Worm (Caenorhabditis elegans) whole organism, young adult: Measurements from ENCODE around the gene C05E11.6.

Experiments used
- B0035.1 ChIP-seq: sonication (generic microtip); optimal IDR thresholded peaks from 2 replicates; lab custom pipeline; 2016; ENCODE audit warnings: missing genetic modification characterization, mild to moderate bottlenecking, missing compliant biosample characterization, missing genotype, missing genetic modification reagents
- F39B2.1 ChIP-seq: fragments of 200-800 bp; sonication (Bioruptor generic); IDR thresholded peaks from 2 replicates; pipeline ENCODE4 v1.3.6; 2022; ENCODE audit warnings: missing genetic modification reagents, missing genetic modification characterization, missing compliant biosample characterization
- K11D2.4 ChIP-seq: fragments of 200-800 bp; sonication (Bioruptor generic); IDR thresholded peaks from 2 replicates; pipeline ENCODE4 v1.3.6; 2022; ENCODE audit warnings: missing genetic modification reagents, missing genetic modification characterization, missing compliant biosample characterization
- ZK185.1 ChIP-seq: sonication (generic microtip); optimal IDR thresholded peaks from 2 replicates; lab custom pipeline; 2016; ENCODE audit warnings: mild to moderate bottlenecking, missing genetic modification characterization, missing compliant biosample characterization; ENCODE audit not compliant: poor library complexity, severe bottlenecking
- ama-1 ChIP-seq, 3 experiments: fragments of 150-350 bp in 1 of 3; sonication (generic microtip) in 2 of 3; optimal IDR thresholded peaks; 2 replicates each; lab custom pipeline; 2014 to 2018; ENCODE audit warnings: missing biosample characterization in 2 of 3, missing genetic modification characterization in 2 of 3, missing genetic modification reagents in 2 of 3
- aptf-2 ChIP-seq: fragments of 200-800 bp; sonication (Bioruptor generic); conservative IDR thresholded peaks from 2 replicates; pipeline ENCODE4 v1.3.6; 2022; ENCODE audit warnings: missing genetic modification reagents, missing genetic modification characterization, missing compliant biosample characterization
- aptf-3 ChIP-seq: fragments of 200-800 bp; sonication (Bioruptor generic); IDR thresholded peaks from 2 replicates; pipeline ENCODE4 v1.3.6; 2022; ENCODE audit warnings: missing genetic modification characterization, missing compliant biosample characterization
- attf-6 ChIP-seq: fragments of 200-800 bp; sonication (Bioruptor generic); IDR thresholded peaks from 2 replicates; pipeline ENCODE4 v1.3.6; 2022; ENCODE audit warnings: missing genetic modification reagents, missing genetic modification characterization, missing compliant biosample characterization
- bed-2 ChIP-seq: fragments of 200-800 bp; sonication (Bioruptor generic); IDR thresholded peaks from 2 replicates; pipeline ENCODE4 v1.3.6; 2022; ENCODE audit warnings: missing genetic modification reagents, missing genetic modification characterization, missing compliant biosample characterization
- cebp-1 ChIP-seq, 2 experiments: fragments of 200-800 bp in 1 of 2; sonication (Bioruptor generic) in 1 of 2; sonication (generic microtip) in 1 of 2; IDR thresholded peaks in 1 of 2; optimal IDR thresholded peaks in 1 of 2; 2 replicates each; pipeline versions ENCODE4 v1.3.6 to Lab custom; 2017 to 2022; ENCODE audit warnings: missing compliant biosample characterization in 2 of 2, missing genetic modification characterization in 2 of 2, mild to moderate bottlenecking in 1 of 2, missing genetic modification reagents in 1 of 2, moderate library complexity in 1 of 2
- cebp-2 ChIP-seq: fragments of 200-800 bp; sonication (Bioruptor generic); IDR thresholded peaks from 2 replicates; pipeline ENCODE4 v1.3.6; 2022; ENCODE audit warnings: missing genetic modification characterization, missing compliant biosample characterization
- ceh-91 ChIP-seq: fragments of 200-800 bp; sonication (Bioruptor generic); IDR thresholded peaks from 2 replicates; pipeline ENCODE4 v1.3.6; 2022; ENCODE audit warnings: missing genetic modification reagents, missing genetic modification characterization, missing compliant biosample characterization
- dox-1 ChIP-seq: fragments of 200-800 bp; sonication (Bioruptor generic); IDR thresholded peaks from 2 replicates; pipeline ENCODE4 v1.3.6; 2022; ENCODE audit warnings: missing genetic modification reagents, missing genetic modification characterization, missing compliant biosample characterization
- egl-44 ChIP-seq: fragments of 200-800 bp; sonication (Bioruptor generic); IDR thresholded peaks from 2 replicates; pipeline ENCODE4 v1.3.6; 2022; ENCODE audit warnings: missing genetic modification reagents, missing genetic modification characterization, missing compliant biosample characterization
- ets-4 ChIP-seq: fragments of 200-800 bp; sonication (Bioruptor generic); optimal IDR thresholded peaks from 2 replicates; lab custom pipeline; 2018; ENCODE audit warnings: mild to moderate bottlenecking, missing genetic modification characterization, missing compliant biosample characterization
- fkh-3 ChIP-seq: sonication (generic microtip); optimal IDR thresholded peaks from 2 replicates; lab custom pipeline; 2016; ENCODE audit warnings: mild to moderate bottlenecking, missing genetic modification characterization, missing compliant biosample characterization
- him-1 ChIP-seq: sonication (generic microtip); optimal IDR thresholded peaks from 2 replicates; lab custom pipeline; 2016; ENCODE audit warnings: missing genotype, missing genetic modification reagents, missing genetic modification characterization, missing compliant biosample characterization
- hlh-26 ChIP-seq: fragments of 200-800 bp; sonication (Bioruptor generic); conservative IDR thresholded peaks from 2 replicates; pipeline ENCODE4 v1.3.6; 2022; ENCODE audit warnings: missing genetic modification reagents, missing genetic modification characterization, missing compliant biosample characterization
- hrde-1 ChIP-seq: sonication (generic microtip); optimal IDR thresholded peaks from 2 replicates; lab custom pipeline; 2016; ENCODE audit warnings: missing genetic modification characterization, mild to moderate bottlenecking, missing compliant biosample characterization, moderate library complexity, missing genotype, missing genetic modification reagents, borderline replicate concordance
- hsf-1 ChIP-seq: fragments of 200-800 bp; sonication (Bioruptor generic); IDR thresholded peaks from 2 replicates; pipeline ENCODE4 v1.3.6; 2022; ENCODE audit warnings: missing genetic modification reagents, missing genetic modification characterization, missing compliant biosample characterization
- let-607 ChIP-seq, 2 experiments: fragments of 200-800 bp in 1 of 2; sonication (Bioruptor generic) in 1 of 2; sonication (generic microtip) in 1 of 2; optimal IDR thresholded peaks; 2 replicates each; lab custom pipeline; 2016 to 2018; ENCODE audit warnings: mild to moderate bottlenecking in 2 of 2, missing compliant biosample characterization in 2 of 2, missing genetic modification characterization in 2 of 2, moderate library complexity in 2 of 2, missing genotype in 1 of 2
- lin-26 ChIP-seq: fragments of 200-800 bp; sonication (Bioruptor generic); IDR thresholded peaks from 2 replicates; pipeline ENCODE4 v1.3.6; 2022; ENCODE audit warnings: missing genetic modification reagents, missing genetic modification characterization, missing compliant biosample characterization
- lin-35 ChIP-seq, 3 experiments: fragments of 150-350 bp in 2 of 3; sonication (generic microtip) in 1 of 3; optimal IDR thresholded peaks; 2 replicates each; lab custom pipeline; 2014 to 2018; ENCODE audit warnings: missing biosample characterization in 3 of 3, missing genetic modification characterization in 3 of 3, missing genetic modification reagents in 3 of 3
- lin-40 ChIP-seq: sonication (generic microtip); optimal IDR thresholded peaks from 2 replicates; lab custom pipeline; 2016; ENCODE audit warnings: missing genetic modification characterization, mild to moderate bottlenecking, missing compliant biosample characterization, missing genotype, missing genetic modification reagents
- madf-3 ChIP-seq: fragments of 200-800 bp; sonication (Bioruptor generic); IDR thresholded peaks from 2 replicates; pipeline ENCODE4 v1.3.6; 2022; ENCODE audit warnings: missing genetic modification reagents, missing genetic modification characterization, missing compliant biosample characterization
- mcd-1 ChIP-seq: fragments of 200-800 bp; sonication (Bioruptor generic); IDR thresholded peaks from 2 replicates; pipeline ENCODE4 v1.3.6; 2022; ENCODE audit warnings: missing genetic modification reagents, missing genetic modification characterization, missing compliant biosample characterization
- mes-4 ChIP-seq: sonication (generic microtip); optimal IDR thresholded peaks from 2 replicates; lab custom pipeline; 2016; ENCODE audit warnings: missing genotype, missing genetic modification characterization, missing compliant biosample characterization
- nhr-179 ChIP-seq: sonication (generic microtip); optimal IDR thresholded peaks from 2 replicates; lab custom pipeline; 2016; ENCODE audit warnings: mild to moderate bottlenecking, missing genetic modification characterization, missing compliant biosample characterization
- nhr-27 ChIP-seq: fragments of 200-800 bp; sonication (Bioruptor generic); optimal IDR thresholded peaks from 2 replicates; lab custom pipeline; 2018; ENCODE audit warnings: mild to moderate bottlenecking, missing genetic modification characterization, moderate library complexity, missing compliant biosample characterization
- nhr-80 ChIP-seq: sonication (generic microtip); optimal IDR thresholded peaks from 2 replicates; lab custom pipeline; 2016; ENCODE audit warnings: missing genetic modification characterization, missing compliant biosample characterization
- rec-8 ChIP-seq, 2 experiments: sonication (generic microtip); optimal IDR thresholded peaks; 2 replicates each; lab custom pipeline; 2016; ENCODE audit warnings: mild to moderate bottlenecking in 2 of 2, missing genetic modification characterization in 2 of 2, missing genetic modification reagents in 2 of 2, missing genotype in 2 of 2, missing biosample characterization in 1 of 2, missing compliant biosample characterization in 1 of 2, moderate library complexity in 1 of 2
- snpc-1.1 ChIP-seq: sonication (generic microtip); optimal IDR thresholded peaks from 2 replicates; lab custom pipeline; 2017; ENCODE audit warnings: missing genetic modification characterization, mild to moderate bottlenecking, missing compliant biosample characterization, antibody characterized with exemption, moderate library complexity, missing genotype, missing genetic modification reagents; ENCODE audit not compliant: insufficient read depth
- snpc-4 ChIP-seq, 5 experiments: fragments of 150-350 bp in 1 of 5; sonication (generic microtip) in 4 of 5; optimal IDR thresholded peaks; 2 replicates each; lab custom pipeline; 2014 to 2018; ENCODE audit warnings: missing genetic modification characterization in 5 of 5, missing biosample characterization in 3 of 5, antibody characterized with exemption in 2 of 5, mild to moderate bottlenecking in 2 of 5, missing compliant biosample characterization in 2 of 5, missing genotype in 2 of 5, moderate library complexity in 2 of 5, missing genetic modification reagents in 1 of 5
- somi-1 ChIP-seq: fragments of 200-800 bp; sonication (Bioruptor generic); optimal IDR thresholded peaks from 2 replicates; lab custom pipeline; 2018; ENCODE audit warnings: mild to moderate bottlenecking, missing genetic modification characterization, missing compliant biosample characterization
- tbp1 ChIP-seq: fragments of 200-800 bp; sonication (Bioruptor generic); optimal IDR thresholded peaks from 2 replicates; lab custom pipeline; 2018; ENCODE audit warnings: mild to moderate bottlenecking, missing genetic modification characterization, missing compliant biosample characterization
- unc-130 ChIP-seq: sonication (generic microtip); optimal IDR thresholded peaks from 2 replicates; lab custom pipeline; 2016; ENCODE audit warnings: missing genetic modification reagents, missing genetic modification characterization, missing compliant biosample characterization
- unc-62 ChIP-seq: fragments of 150-350 bp; optimal IDR thresholded peaks from 2 replicates; lab custom pipeline; 2014; ENCODE audit warnings: missing biosample characterization, missing genetic modification reagents, missing genetic modification characterization
- ztf-26 ChIP-seq: sonication (generic microtip); optimal IDR thresholded peaks from 2 replicates; lab custom pipeline; 2017; ENCODE audit warnings: missing genetic modification characterization, missing compliant biosample characterization
- ztf-28 ChIP-seq: fragments of 200-800 bp; sonication (Bioruptor generic); IDR thresholded peaks from 2 replicates; pipeline ENCODE4 v1.3.6; 2022; ENCODE audit warnings: missing genetic modification reagents, missing genetic modification characterization, missing compliant biosample characterization

Gene C05E11.6

ce11 chrX:4526412-4526811, 35.6 kb upstream of the C05E11.6 start:
- peak; percentile 71 for TF ChIP-seq ama-1 (optimal IDR thresholded peaks at IDR 0.05; lab: Kevin White, UChicago)
- no peak for TF ChIP-seq ama-1 (GFP tag; optimal IDR thresholded peaks at IDR 0.05; lab: Kevin White, UChicago)
- TF ChIP-seq lin-40 = peak; percentile 1
- TF ChIP-seq ZK185.1 (tag; lab: Kevin White, UChicago) = peak; percentile 6
- TF ChIP-seq F39B2.1 (GFP tag; lab: Robert Waterston, UW) = no peak

- TF ChIP-seq K11D2.4 (GFP tag; lab: Robert Waterston, UW) (0 out of 2 replicates have a peak, but pooled peaks have one; percentile 24), ztf-28 (no peak), aptf-3 (GFP tag; lab: Robert Waterston, UW) (no peak), snpc-1.1 (tag; lab: Kevin White, UChicago) (no peak), egl-44 (GFP tag; lab: Robert Waterston, UW) (no peak), lin-40 (peak; percentile 72), him-1 (tag; lab: Kevin White, UChicago) (no peak), dox-1 (GFP tag; lab: Robert Waterston, UW) (peak; percentile 19; the same call in 1 of the 2 replicates), lin-26 (GFP tag; lab: Robert Waterston, UW) (no peak), nhr-80 (peak; percentile 82), cebp-1 (GFP tag; IDR thresholded peaks at IDR 0.05; lab: Robert Waterston, UW) (no peak), cebp-1 (tag; optimal IDR thresholded peaks at IDR 0.05; lab: Kevin White, UChicago) (peak; percentile 31), F39B2.1 (GFP tag; lab: Robert Waterston, UW) (no peak), tbp1 (peak; percentile 23), somi-1 (peak; percentile 49), ztf-26 (peak; percentile 59), hrde-1 (tag; lab: Kevin White, UChicago) (no peak), let-607 (tag; optimal IDR thresholded peaks at IDR 0.05; lab: Kevin White, UChicago) (peak in 1 of 2 experiments; percentile 2)
Observed at ce11 chrX:4528905-4529304, 33.1 kb upstream of the C05E11.6 start.

ce11 chrX:4530426-4531044, 31.4 kb upstream of the C05E11.6 start:
- no peak for TF ChIP-seq bed-2 (GFP tag; lab: Robert Waterston, UW)
- TF ChIP-seq nhr-80 = peak; percentile 77
- peak; percentile 16 for TF ChIP-seq lin-40
- TF ChIP-seq, all 124 proteins: peak for 2

- TF ChIP-seq unc-62 (peak; percentile 94), mes-4 (no peak), snpc-4 (GFP tag; optimal IDR thresholded peaks at IDR 0.05; lab: Kevin White, UChicago) (no peak), snpc-4 (tag; optimal IDR thresholded peaks at IDR 0.05; lab: Kevin White, UChicago) (peak in 3 of 4 experiments; percentile 33 to 46 (median 44)), rec-8 (tag; optimal IDR thresholded peaks at IDR 0.05; lab: Kevin White, UChicago) (no peak), ets-4 (GFP tag; lab: Kevin White, UChicago) (peak; percentile 93), fkh-3 (tag; lab: Kevin White, UChicago) (no peak), nhr-27 (tag; lab: Kevin White, UChicago) (no peak), aptf-2 (GFP tag; lab: Robert Waterston, UW) (no peak), hsf-1 (GFP tag; lab: Robert Waterston, UW) (no peak), ama-1 (optimal IDR thresholded peaks at IDR 0.05; lab: Kevin White, UChicago) (no peak), ama-1 (GFP tag; optimal IDR thresholded peaks at IDR 0.05; lab: Kevin White, UChicago) (no peak), lin-26 (GFP tag; lab: Robert Waterston, UW) (no peak), unc-130 (GFP tag; lab: Kevin White, UChicago) (no peak), B0035.1 (tag; lab: Kevin White, UChicago) (no peak), lin-35 (GFP tag; optimal IDR thresholded peaks at IDR 0.05; lab: Kevin White, UChicago) (no peak), hlh-26 (no peak), mcd-1 (GFP tag; lab: Robert Waterston, UW) (peak; percentile 38; the same call in 1 of the 2 replicates), madf-3 (no peak), attf-6 (GFP tag; lab: Robert Waterston, UW) (no peak), ceh-91 (GFP tag; lab: Robert Waterston, UW) (no peak), nhr-179 (tag; lab: Kevin White, UChicago) (no peak), cebp-2 (GFP tag; lab: Robert Waterston, UW) (no peak)
Observed at ce11 chrX:4532160-4532741, 29.7 kb upstream of the C05E11.6 start, which contains the start of gene nhr-35. TSS of gene nhr-35 (plus strand) at chrX:4532691.
